Worm (Caenorhabditis elegans): ENCODE measurements around the gene F45H10.2.

The F45H10.2 gene

DNA sequence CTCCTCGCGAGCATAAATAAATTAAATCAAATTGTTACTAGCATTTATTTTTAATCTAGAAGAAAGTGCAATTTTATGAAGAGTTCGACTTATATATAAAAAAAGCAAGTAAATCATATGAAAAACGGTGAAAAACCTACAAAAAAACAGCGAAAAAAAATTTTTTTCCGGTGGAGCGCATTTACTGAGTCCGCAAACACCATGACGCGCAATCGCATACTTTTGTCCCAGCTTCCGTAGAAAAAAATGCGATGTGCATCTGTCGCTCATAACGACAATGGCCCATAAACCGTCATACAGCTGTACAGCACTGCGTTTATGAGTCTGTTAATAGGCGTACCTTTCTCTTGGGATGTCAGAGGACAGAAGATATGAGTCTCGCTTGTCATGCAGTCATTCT, 15.6 kb downstream of the F45H10.2 start (continued):
- TF ChIP-seq efl-3 (GFP tag; optimal IDR thresholded peaks at IDR 0.05), result no peak
- TF ChIP-seq unc-86 (tag; optimal IDR thresholded peaks at IDR 0.05), result peak; percentile 33
- TF ChIP-seq isw-1 (GFP tag; IDR thresholded peaks at IDR 0.05), result peak; percentile 48
- TF ChIP-seq skn-1 (tag; optimal IDR thresholded peaks at IDR 0.05), result peak; percentile 41
- no peak for TF ChIP-seq ceh-8 (GFP tag; optimal IDR thresholded peaks at IDR 0.05)
- TF ChIP-seq unc-30 (tag; optimal IDR thresholded peaks at IDR 0.05), result no peak
- TF ChIP-seq hlh-4 (tag; optimal IDR thresholded peaks at IDR 0.05), result no peak
- TF ChIP-seq ces-1 (GFP tag; optimal IDR thresholded peaks at IDR 0.05), result no peak
- no peak for TF ChIP-seq mef-2 (tag; optimal IDR thresholded peaks at IDR 0.05)
- TF ChIP-seq F16B12.6 (tag; optimal IDR thresholded peaks at IDR 0.05), result peak; percentile 94
- no peak for TF ChIP-seq elt-2 (tag; optimal IDR thresholded peaks at IDR 0.05)
- no peak for TF ChIP-seq pax-3 (tag; optimal IDR thresholded peaks at IDR 0.05)
- TF ChIP-seq zip-4 (GFP tag; optimal IDR thresholded peaks at IDR 0.05), result no peak
- no peak for TF ChIP-seq fos-1 (tag; optimal IDR thresholded peaks at IDR 0.05)
- no peak for TF ChIP-seq ceh-90 (tag; optimal IDR thresholded peaks at IDR 0.05)
- no peak for TF ChIP-seq ceh-88 (GFP tag; IDR thresholded peaks at IDR 0.05)
- TF ChIP-seq swsn-7 (tag; optimal IDR thresholded peaks at IDR 0.05), result peak; percentile 58
- TF ChIP-seq lir-3 (tag; optimal IDR thresholded peaks at IDR 0.05; ENCODE audit: poor library complexity), result no peak
- TF ChIP-seq Y116A8C.19 (tag; optimal IDR thresholded peaks at IDR 0.05; ENCODE audit: borderline replicate concordance), result no peak
- TF ChIP-seq ets-5 (GFP tag; IDR thresholded peaks at IDR 0.05), result no peak
- peak; percentile 16 for TF ChIP-seq lin-39 (tag; optimal IDR thresholded peaks at IDR 0.05)
- TF ChIP-seq nhr-237 (tag; optimal IDR thresholded peaks at IDR 0.05), result no peak
- TF ChIP-seq nhr-76 (tag; optimal IDR thresholded peaks at IDR 0.05), result no peak
- no peak for TF ChIP-seq egl-27 (tag; optimal IDR thresholded peaks at IDR 0.05)
- TF ChIP-seq lin-14 (GFP tag; optimal IDR thresholded peaks at IDR 0.05), result peak; percentile 50
- no peak for TF ChIP-seq unc-62 (GFP tag; optimal IDR thresholded peaks at IDR 0.05)
- TF ChIP-seq ceh-82 (tag; optimal IDR thresholded peaks at IDR 0.05), result peak; percentile 51 to 57 (median 56)
- TF ChIP-seq nhr-84 (tag; optimal IDR thresholded peaks at IDR 0.05), result no peak
- TF ChIP-seq blmp-1 (tag; optimal IDR thresholded peaks at IDR 0.05), result peak; percentile 36
- no peak for TF ChIP-seq vab-15 (tag; optimal IDR thresholded peaks at IDR 0.05)
- TF ChIP-seq mab-9 (GFP tag; IDR thresholded peaks at IDR 0.05), result no peak

DNA sequence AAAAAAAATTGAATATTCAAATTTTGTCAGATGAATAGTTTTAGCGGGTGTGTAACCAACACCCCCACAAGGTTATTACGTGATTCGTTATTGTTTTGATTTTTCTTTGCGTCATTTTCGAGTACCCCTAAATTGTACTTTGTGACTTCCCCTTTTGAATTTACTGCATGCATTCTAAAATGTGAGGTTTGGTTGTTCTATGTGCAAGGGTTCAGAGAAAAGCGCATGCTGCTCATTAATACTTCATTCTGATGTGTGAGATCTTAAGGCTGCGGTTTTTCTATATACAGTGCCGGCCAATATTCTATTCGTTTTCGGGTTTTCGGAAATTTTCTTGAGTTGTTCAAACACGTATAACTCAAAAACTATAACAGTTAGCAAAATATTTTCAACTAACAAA, 17.5 kb downstream of the F45H10.2 start:
- TF ChIP-seq nhr-19 (GFP tag; conservative IDR thresholded peaks at IDR 0.05) (peak; percentile 67), fkh-8 (tag; optimal IDR thresholded peaks at IDR 0.05) (peak; percentile 50), nhr-71 (tag; optimal IDR thresholded peaks at IDR 0.05) (peak; percentile 52)

DNA sequence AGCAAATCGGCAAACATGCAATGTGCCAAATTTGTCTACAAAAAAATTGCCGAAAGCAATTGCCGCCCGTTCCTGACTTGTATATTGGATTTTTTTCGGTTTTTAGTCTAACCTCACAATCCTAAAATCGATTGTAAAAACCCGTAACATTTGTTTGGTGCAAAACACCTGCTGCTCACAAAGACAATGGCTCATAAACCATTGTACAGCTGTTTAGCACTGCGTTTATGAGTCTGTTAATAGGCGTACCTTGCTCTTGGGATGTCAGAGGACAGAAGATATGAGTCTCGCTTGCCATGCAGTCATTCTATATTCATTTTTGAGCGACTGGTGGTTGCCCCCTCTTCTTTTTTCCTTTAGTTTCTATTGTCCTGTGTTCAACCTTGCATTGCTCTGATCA, 20.7 kb downstream of the F45H10.2 start, which contains the start of gene E01G4.5:
E01G4.5 (plus strand) TSS at position 301 of the 400 bp plus-strand sequence.
- TF ChIP-seq vab-15 (tag; optimal IDR thresholded peaks at IDR 0.05), result no peak
- no peak for TF ChIP-seq nhr-47 (tag; optimal IDR thresholded peaks at IDR 0.05)
- TF ChIP-seq blmp-1 (tag; optimal IDR thresholded peaks at IDR 0.05), result no peak
- no peak for TF ChIP-seq nhr-19 (GFP tag; conservative IDR thresholded peaks at IDR 0.05)
- TF ChIP-seq dsc-1 (tag; optimal IDR thresholded peaks at IDR 0.05), result no peak
- TF ChIP-seq aha-1 (tag; optimal IDR thresholded peaks at IDR 0.05), result no peak
- no peak for TF ChIP-seq aly-2 (tag; optimal IDR thresholded peaks at IDR 0.05)
- TF ChIP-seq rnt-1 (tag; optimal IDR thresholded peaks at IDR 0.05), result peak; percentile 14

DNA sequence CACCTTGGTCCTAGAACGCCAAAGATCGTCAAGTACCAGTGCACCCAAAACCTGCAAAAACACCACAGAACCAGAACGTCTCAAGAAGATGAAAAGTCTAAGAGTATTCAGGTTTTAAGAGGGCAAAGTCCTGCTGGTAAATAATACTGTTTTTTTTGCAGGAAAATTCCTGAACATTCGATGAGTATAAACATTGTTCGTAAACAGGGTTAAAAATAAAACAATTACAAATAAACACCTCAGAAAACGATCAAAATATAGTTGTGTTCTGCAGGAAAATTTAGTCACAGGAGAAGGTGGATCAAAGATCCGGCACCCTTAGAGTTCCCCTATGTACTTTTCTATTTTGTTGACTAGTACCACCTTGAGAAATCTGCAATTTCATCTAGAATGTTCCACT, 22.2 kb downstream of the F45H10.2 start:
- no peak for TF ChIP-seq aha-1 (tag; optimal IDR thresholded peaks at IDR 0.05)
- peak in 1 of 6 experiments; percentile 8 for TF ChIP-seq elt-3 (tag; optimal IDR thresholded peaks at IDR 0.05)

Measured in whole organism, L1 larva.